Fruit fly (Drosophila melanogaster) whole organism, wandering third instar larva: ENCODE data around the gene CG46435.

Experiments
- Abd-B ChIP-seq: fragments of >200 bp; optimal IDR thresholded peaks from 2 replicates; lab custom pipeline; 2017; ENCODE audit warnings: missing biosample characterization, missing genetic modification characterization
- OdsH ChIP-seq: fragments of 200-800 bp; sonication (Bioruptor generic); optimal IDR thresholded peaks from 2 replicates; lab custom pipeline; 2016; ENCODE audit warnings: missing biosample characterization, mild to moderate bottlenecking, missing genetic modification characterization
- lola ChIP-seq: fragments of >200 bp; optimal IDR thresholded peaks from 2 replicates; lab custom pipeline; 2017; ENCODE audit warnings: missing biosample characterization, missing genetic modification characterization

DNA sequence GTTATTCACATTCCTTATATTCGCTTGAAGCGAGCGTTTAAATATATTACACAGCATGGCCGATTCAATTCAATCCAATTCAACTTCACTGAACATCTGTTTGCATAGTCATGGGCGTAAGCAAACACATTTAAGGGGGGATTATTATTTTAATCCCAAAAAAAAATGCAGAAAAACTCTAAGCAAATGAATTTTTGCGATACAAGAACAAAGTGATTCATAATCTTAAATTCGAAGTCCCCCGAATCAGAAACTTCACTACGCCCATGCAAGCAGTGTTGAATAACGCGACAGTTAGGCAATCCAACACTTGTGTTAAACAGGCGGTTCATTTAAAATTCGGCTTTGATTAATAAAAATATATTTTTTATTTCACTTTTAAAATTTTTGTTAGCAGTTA, 45.5 kb downstream of the CG46435 start, which contains the start of gene CG14100:
- TF ChIP-seq OdsH (GFP tag; lab: Kevin White, UChicago) (peak; percentile 100), Abd-B (GFP tag; lab: Kevin White, UChicago) (no peak), lola (GFP tag; lab: Kevin White, UChicago) (no peak)
